Worm (Caenorhabditis elegans) whole organism, young adult: ENCODE data around the gene abhd-5.2.
A peak's percentile ranks its signal among the peaks of the same experiment; 100 is the strongest.

Experiments used
- B0336.3 ChIP-seq: fragments of 200-800 bp; sonication (Bioruptor generic); IDR thresholded peaks from 2 replicates; pipeline ENCODE4 v1.3.6; 2022; ENCODE audit warnings: missing genetic modification characterization, missing compliant biosample characterization
- F33H1.4 ChIP-seq: fragments of 200-800 bp; sonication (Bioruptor generic); IDR thresholded peaks from 2 replicates; pipeline ENCODE4 v1.3.6; 2022; ENCODE audit warnings: missing genetic modification reagents, missing genetic modification characterization, missing compliant biosample characterization
- K12H6.12 ChIP-seq: fragments of 200-800 bp; sonication (Bioruptor generic); optimal IDR thresholded peaks from 2 replicates; lab custom pipeline; 2018; ENCODE audit warnings: mild to moderate bottlenecking, missing genetic modification characterization, missing compliant biosample characterization
- T07F8.4 ChIP-seq: sonication (generic microtip); optimal IDR thresholded peaks from 2 replicates; lab custom pipeline; 2016; ENCODE audit warnings: mild to moderate bottlenecking, missing genetic modification characterization, moderate library complexity, missing compliant biosample characterization
- T26A5.8 ChIP-seq: sonication (generic microtip); optimal IDR thresholded peaks from 2 replicates; lab custom pipeline; 2016; ENCODE audit warnings: missing genetic modification characterization, missing compliant biosample characterization
- ZK185.1 ChIP-seq: sonication (generic microtip); optimal IDR thresholded peaks from 2 replicates; lab custom pipeline; 2016; ENCODE audit warnings: mild to moderate bottlenecking, missing genetic modification characterization, missing compliant biosample characterization; ENCODE audit not compliant: poor library complexity, severe bottlenecking
- aptf-3 ChIP-seq: fragments of 200-800 bp; sonication (Bioruptor generic); IDR thresholded peaks from 2 replicates; pipeline ENCODE4 v1.3.6; 2022; ENCODE audit warnings: missing genetic modification characterization, missing compliant biosample characterization
- atf-7 ChIP-seq: sonication (generic microtip); optimal IDR thresholded peaks from 2 replicates; lab custom pipeline; 2017; ENCODE audit warnings: mild to moderate bottlenecking, missing genetic modification characterization, missing compliant biosample characterization
- athp-1 ChIP-seq: sonication (generic microtip); optimal IDR thresholded peaks from 2 replicates; lab custom pipeline; 2017; ENCODE audit warnings: mild to moderate bottlenecking, missing genetic modification characterization, missing compliant biosample characterization
- attf-3 ChIP-seq: fragments of 200-800 bp; sonication (Bioruptor generic); conservative IDR thresholded peaks from 2 replicates; pipeline ENCODE4 v1.3.6; 2022; ENCODE audit warnings: missing genetic modification reagents, missing genetic modification characterization, missing compliant biosample characterization
- attf-5 ChIP-seq: fragments of 200-800 bp; sonication (Bioruptor generic); optimal IDR thresholded peaks from 2 replicates; lab custom pipeline; 2018; ENCODE audit warnings: mild to moderate bottlenecking, missing genetic modification characterization, missing compliant biosample characterization
- bed-2 ChIP-seq: fragments of 200-800 bp; sonication (Bioruptor generic); IDR thresholded peaks from 2 replicates; pipeline ENCODE4 v1.3.6; 2022; ENCODE audit warnings: missing genetic modification reagents, missing genetic modification characterization, missing compliant biosample characterization
- ccch-3 ChIP-seq: fragments of 200-800 bp; sonication (Bioruptor generic); optimal IDR thresholded peaks from 2 replicates; lab custom pipeline; 2018; ENCODE audit warnings: mild to moderate bottlenecking, missing genetic modification characterization, missing compliant biosample characterization
- cebp-1 ChIP-seq, 2 experiments: fragments of 200-800 bp in 1 of 2; sonication (Bioruptor generic) in 1 of 2; sonication (generic microtip) in 1 of 2; IDR thresholded peaks in 1 of 2; optimal IDR thresholded peaks in 1 of 2; 2 replicates each; pipeline versions ENCODE4 v1.3.6 to Lab custom; 2017 to 2022; ENCODE audit warnings: missing compliant biosample characterization in 2 of 2, missing genetic modification characterization in 2 of 2, mild to moderate bottlenecking in 1 of 2, missing genetic modification reagents in 1 of 2, moderate library complexity in 1 of 2
- cebp-2 ChIP-seq: fragments of 200-800 bp; sonication (Bioruptor generic); IDR thresholded peaks from 2 replicates; pipeline ENCODE4 v1.3.6; 2022; ENCODE audit warnings: missing genetic modification characterization, missing compliant biosample characterization
- ceh-100 ChIP-seq: fragments of 200-800 bp; sonication (Bioruptor generic); IDR thresholded peaks from 2 replicates; pipeline ENCODE4 v1.3.6; 2022; ENCODE audit warnings: missing genetic modification reagents, missing genetic modification characterization, missing compliant biosample characterization
- die-1 ChIP-seq: sonication (generic microtip); optimal IDR thresholded peaks from 2 replicates; lab custom pipeline; 2016; ENCODE audit warnings: missing genotype, mild to moderate bottlenecking, missing genetic modification characterization, missing compliant biosample characterization
- dpl-1 ChIP-seq: fragments of 150-350 bp; optimal IDR thresholded peaks from 2 replicates; lab custom pipeline; 2014; ENCODE audit warnings: missing biosample characterization, missing genetic modification reagents, missing genetic modification characterization
- egl-18 ChIP-seq: fragments of 200-800 bp; sonication (Bioruptor generic); IDR thresholded peaks from 2 replicates; pipeline ENCODE4 v1.3.6; 2022; ENCODE audit warnings: missing genetic modification reagents, missing genetic modification characterization, missing compliant biosample characterization
- egl-44 ChIP-seq: fragments of 200-800 bp; sonication (Bioruptor generic); IDR thresholded peaks from 2 replicates; pipeline ENCODE4 v1.3.6; 2022; ENCODE audit warnings: missing genetic modification reagents, missing genetic modification characterization, missing compliant biosample characterization
- egrh-3 ChIP-seq: fragments of 200-800 bp; sonication (Bioruptor generic); IDR thresholded peaks from 2 replicates; pipeline ENCODE4 v1.3.6; 2022; ENCODE audit warnings: missing genetic modification reagents, missing genetic modification characterization, missing compliant biosample characterization
- ets-4 ChIP-seq: fragments of 200-800 bp; sonication (Bioruptor generic); optimal IDR thresholded peaks from 2 replicates; lab custom pipeline; 2018; ENCODE audit warnings: mild to moderate bottlenecking, missing genetic modification characterization, missing compliant biosample characterization
- fkh-3 ChIP-seq: sonication (generic microtip); optimal IDR thresholded peaks from 2 replicates; lab custom pipeline; 2016; ENCODE audit warnings: mild to moderate bottlenecking, missing genetic modification characterization, missing compliant biosample characterization
- hmg-1.2 ChIP-seq: fragments of 200-800 bp; sonication (Bioruptor generic); IDR thresholded peaks from 2 replicates; pipeline ENCODE4 v1.3.6; 2022; ENCODE audit warnings: missing genetic modification reagents, missing genetic modification characterization, missing compliant biosample characterization
- lag-1 ChIP-seq: fragments of 200-800 bp; sonication (Bioruptor generic); IDR thresholded peaks from 2 replicates; pipeline ENCODE4 v1.3.6; 2022; ENCODE audit warnings: missing genetic modification reagents, missing genetic modification characterization, missing compliant biosample characterization
- let-526 ChIP-seq: fragments of 200-800 bp; sonication (Bioruptor generic); IDR thresholded peaks from 2 replicates; pipeline ENCODE4 v1.3.6; 2022; ENCODE audit warnings: missing genetic modification reagents, missing genetic modification characterization, missing compliant biosample characterization
- lin-26 ChIP-seq: fragments of 200-800 bp; sonication (Bioruptor generic); IDR thresholded peaks from 2 replicates; pipeline ENCODE4 v1.3.6; 2022; ENCODE audit warnings: missing genetic modification reagents, missing genetic modification characterization, missing compliant biosample characterization
- lin-35 ChIP-seq, 3 experiments: fragments of 150-350 bp in 2 of 3; sonication (generic microtip) in 1 of 3; optimal IDR thresholded peaks; 2 replicates each; lab custom pipeline; 2014 to 2018; ENCODE audit warnings: missing biosample characterization in 3 of 3, missing genetic modification characterization in 3 of 3, missing genetic modification reagents in 3 of 3
- lir-1 ChIP-seq: fragments of 200-800 bp; sonication (Bioruptor generic); conservative IDR thresholded peaks from 2 replicates; pipeline ENCODE4 v1.3.6; 2022; ENCODE audit warnings: missing genetic modification reagents, missing genetic modification characterization, missing compliant biosample characterization
- madf-10 ChIP-seq: sonication (generic microtip); optimal IDR thresholded peaks from 2 replicates; lab custom pipeline; 2016; ENCODE audit warnings: mild to moderate bottlenecking, missing genetic modification characterization, missing compliant biosample characterization
- madf-6 ChIP-seq: fragments of 200-800 bp; sonication (Bioruptor generic); IDR thresholded peaks from 2 replicates; pipeline ENCODE4 v1.3.6; 2022; ENCODE audit warnings: missing genetic modification reagents, missing genetic modification characterization, missing compliant biosample characterization
- nfyb-1 ChIP-seq: fragments of 200-800 bp; sonication (Bioruptor generic); IDR thresholded peaks from 2 replicates; pipeline ENCODE4 v1.3.6; 2022; ENCODE audit warnings: missing genetic modification reagents, missing genetic modification characterization, missing compliant biosample characterization
- nhr-80 ChIP-seq: sonication (generic microtip); optimal IDR thresholded peaks from 2 replicates; lab custom pipeline; 2016; ENCODE audit warnings: missing genetic modification characterization, missing compliant biosample characterization
- pbrm-1 ChIP-seq: fragments of 200-800 bp; sonication (Bioruptor generic); IDR thresholded peaks from 2 replicates; pipeline ENCODE4 v1.3.6; 2022; ENCODE audit warnings: missing genetic modification reagents, missing genetic modification characterization, missing compliant biosample characterization
- rcor-1 ChIP-seq: fragments of 200-800 bp; sonication (Bioruptor generic); IDR thresholded peaks from 2 replicates; pipeline ENCODE4 v1.3.6; 2022; ENCODE audit warnings: missing genetic modification reagents, missing genetic modification characterization, missing compliant biosample characterization
- snpc-1.1 ChIP-seq: sonication (generic microtip); optimal IDR thresholded peaks from 2 replicates; lab custom pipeline; 2017; ENCODE audit warnings: missing genetic modification characterization, mild to moderate bottlenecking, missing compliant biosample characterization, antibody characterized with exemption, moderate library complexity, missing genotype, missing genetic modification reagents; ENCODE audit not compliant: insufficient read depth
- snpc-3.4 ChIP-seq: sonication (generic microtip); optimal IDR thresholded peaks from 2 replicates; lab custom pipeline; 2017; ENCODE audit warnings: missing genetic modification characterization, mild to moderate bottlenecking, missing compliant biosample characterization, antibody characterized with exemption, moderate library complexity, missing genotype, missing genetic modification reagents
- xnd-1 ChIP-seq: sonication (generic microtip); optimal IDR thresholded peaks from 2 replicates; lab custom pipeline; 2016; ENCODE audit warnings: missing genotype, missing genetic modification reagents, missing genetic modification characterization, missing compliant biosample characterization
- zfh-2 ChIP-seq: fragments of 200-800 bp; sonication (Bioruptor generic); conservative IDR thresholded peaks from 2 replicates; pipeline ENCODE4 v1.3.6; 2022; ENCODE audit warnings: missing genetic modification reagents, missing genetic modification characterization, missing compliant biosample characterization
- zim-3 ChIP-seq: sonication (generic microtip); optimal IDR thresholded peaks from 2 replicates; lab custom pipeline; 2017; ENCODE audit warnings: mild to moderate bottlenecking, missing genetic modification characterization, moderate library complexity, missing compliant biosample characterization
- ztf-26 ChIP-seq: sonication (generic microtip); optimal IDR thresholded peaks from 2 replicates; lab custom pipeline; 2017; ENCODE audit warnings: missing genetic modification characterization, missing compliant biosample characterization

abhd-5.2 gene

ce11 chrV:4846507-4846906 is 2.0 kb downstream of the abhd-5.2 start (continued):
- TF ChIP-seq bed-2 (GFP tag; lab: Robert Waterston, UW): no peak

ce11 chrV:4847424-4847823 is 2.9 kb downstream of the abhd-5.2 start, which contains the start of gene abhd-5.1:
Gene abhd-5.1 (plus strand): TSS chrV:4847653.
- TF ChIP-seq pbrm-1 (GFP tag; lab: Robert Waterston, UW): 0 out of 2 replicates have a peak, but pooled peaks have one; percentile 37
- TF ChIP-seq cebp-1 (GFP tag; IDR thresholded peaks at IDR 0.05; lab: Robert Waterston, UW): no peak
- peak; percentile 41 for TF ChIP-seq cebp-1 (tag; optimal IDR thresholded peaks at IDR 0.05; lab: Kevin White, UChicago)
- TF ChIP-seq lin-35 (GFP tag; optimal IDR thresholded peaks at IDR 0.05; lab: Kevin White, UChicago): peak in 1 of 3 experiments; percentile 8
- TF ChIP-seq B0336.3: 0 out of 2 replicates have a peak, but pooled peaks have one; percentile 22
- TF ChIP-seq lin-26 (GFP tag; lab: Robert Waterston, UW): no peak
- TF ChIP-seq attf-5: peak; percentile 1
- TF ChIP-seq nhr-80 (tag; lab: Kevin White, UChicago): peak; percentile 11
- peak; percentile 84 for TF ChIP-seq hmg-1.2 (GFP tag; lab: Robert Waterston, UW)
- peak; percentile 29 for TF ChIP-seq nfyb-1 (GFP tag; lab: Robert Waterston, UW)
- TF ChIP-seq lir-1: no peak
- TF ChIP-seq ztf-26: no peak
- TF ChIP-seq, all 124 proteins: peak for 8

ce11 chrV:4850446-4850845 is 6.0 kb downstream of the abhd-5.2 start:
- TF ChIP-seq fkh-3 (no peak), K12H6.12 (no peak), lir-1 (no peak), lin-35 (GFP tag; optimal IDR thresholded peaks at IDR 0.05; lab: Kevin White, UChicago) (no peak), madf-6 (GFP tag; lab: Robert Waterston, UW) (no peak), egrh-3 (GFP tag; lab: Robert Waterston, UW) (no peak), ets-4 (no peak), F33H1.4 (no peak), zim-3 (tag; lab: Kevin White, UChicago) (no peak), die-1 (tag; lab: Kevin White, UChicago) (no peak), ZK185.1 (tag; lab: Kevin White, UChicago) (no peak), ceh-100 (no peak), madf-10 (tag; lab: Kevin White, UChicago) (no peak), cebp-2 (GFP tag; lab: Robert Waterston, UW) (no peak), egl-44 (no peak), let-526 (GFP tag; lab: Robert Waterston, UW) (no peak), xnd-1 (tag; lab: Kevin White, UChicago) (no peak), snpc-1.1 (tag; lab: Kevin White, UChicago) (no peak), atf-7 (no peak)

DNA sequence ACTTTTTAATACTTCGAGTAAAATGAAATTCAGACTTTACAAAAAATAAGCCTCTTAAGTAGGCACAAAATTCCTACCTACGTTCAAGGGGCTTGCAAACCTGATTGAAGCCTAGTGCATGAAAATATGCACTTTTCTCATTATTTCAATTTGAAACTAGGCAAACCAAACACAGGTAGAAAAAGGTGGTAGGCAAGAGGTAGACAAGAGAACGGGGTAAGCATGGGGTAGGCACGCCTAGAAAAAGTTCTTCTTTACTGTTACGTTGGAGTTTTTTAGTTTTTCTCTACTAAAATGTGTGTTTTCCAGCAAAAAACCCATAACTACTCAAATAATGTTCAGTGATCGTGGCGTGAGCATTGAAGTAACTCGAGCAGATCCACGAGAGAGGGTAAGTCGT is 6.7 kb downstream of the abhd-5.2 start, which contains the start of gene nex-4:
Gene nex-4, plus strand, starts transcription at position 301 of the 400 bp plus-strand sequence.
- no peak for TF ChIP-seq die-1 (tag; lab: Kevin White, UChicago)

- no peak for TF ChIP-seq athp-1 (tag; lab: Kevin White, UChicago)
- no peak for TF ChIP-seq lag-1 (GFP tag; lab: Robert Waterston, UW)
- TF ChIP-seq egl-18 (GFP tag; lab: Robert Waterston, UW): no peak
- no peak for TF ChIP-seq attf-5
- no peak for TF ChIP-seq T26A5.8 (tag; lab: Kevin White, UChicago)
- TF ChIP-seq die-1 (tag; lab: Kevin White, UChicago): no peak
- TF ChIP-seq aptf-3 (GFP tag; lab: Robert Waterston, UW): no peak
- no peak for TF ChIP-seq zfh-2 (GFP tag; lab: Robert Waterston, UW)
- no peak for TF ChIP-seq hmg-1.2 (GFP tag; lab: Robert Waterston, UW)
- no peak for TF ChIP-seq ccch-3 (GFP tag; lab: Kevin White, UChicago)
- TF ChIP-seq rcor-1 (GFP tag; lab: Robert Waterston, UW): no peak
- no peak for TF ChIP-seq T07F8.4 (tag; lab: Kevin White, UChicago)
- no peak for TF ChIP-seq attf-3 (GFP tag; lab: Robert Waterston, UW)
- no peak for TF ChIP-seq zim-3 (tag; lab: Kevin White, UChicago)
- TF ChIP-seq snpc-3.4 (tag; lab: Kevin White, UChicago): no peak
- TF ChIP-seq dpl-1 (GFP tag; lab: Kevin White, UChicago): no peak
Measured at ce11 chrV:4851969-4852368, 7.5 kb downstream of the abhd-5.2 start.
